Fruit fly (Drosophila melanogaster) whole organism, prepupa: ENCODE measurements around the gene CG14237.
A peak's percentile ranks its signal among the peaks of the same experiment; 100 is the strongest.

Experiments used
- Blimp-1 ChIP-seq: fragments of 200-800 bp; sonication (Bioruptor generic); optimal IDR thresholded peaks from 3 replicates; lab custom pipeline; 2017; ENCODE audit warnings: missing biosample characterization, missing genetic modification characterization, mild to moderate bottlenecking, moderate library complexity, missing genetic modification reagents
- CG10669 ChIP-seq: fragments of 200-800 bp; sonication (Bioruptor generic); optimal IDR thresholded peaks from 3 replicates; lab custom pipeline; 2018; ENCODE audit warnings: missing biosample characterization, mild to moderate bottlenecking, missing genetic modification characterization, moderate library complexity
- CG11294 ChIP-seq: fragments of 200-800 bp; sonication (Bioruptor generic); IDR thresholded peaks from 2 replicates; pipeline ENCODE4 v1.3.6; 2022; ENCODE audit warnings: missing biosample characterization, missing genetic modification characterization
- CG11762 ChIP-seq: fragments of 200-800 bp; sonication (Bioruptor generic); optimal IDR thresholded peaks from 3 replicates; lab custom pipeline; 2016; ENCODE audit warnings: missing biosample characterization, missing genetic modification characterization; ENCODE audit not compliant: insufficient read depth
- CG11902 ChIP-seq: fragments of 200-800 bp; sonication (Bioruptor generic); optimal IDR thresholded peaks from 3 replicates; lab custom pipeline; 2016; ENCODE audit warnings: missing biosample characterization, missing genetic modification characterization
- CG15336 ChIP-seq: fragments of 200-800 bp; sonication (Bioruptor generic); IDR thresholded peaks from 2 replicates; pipeline ENCODE4 v1.3.6; 2022; ENCODE audit warnings: missing biosample characterization, missing genetic modification characterization
- CG1621 ChIP-seq: fragments of 200-800 bp; sonication (Bioruptor generic); optimal IDR thresholded peaks from 3 replicates; lab custom pipeline; 2018; ENCODE audit warnings: missing biosample characterization, mild to moderate bottlenecking, missing genetic modification characterization
- CG16779 ChIP-seq: fragments of 200-800 bp; sonication (Bioruptor generic); optimal IDR thresholded peaks from 3 replicates; lab custom pipeline; 2017; ENCODE audit warnings: missing biosample characterization, mild to moderate bottlenecking, missing genetic modification characterization
- CG3032 ChIP-seq: fragments of 200-800 bp; optimal IDR thresholded peaks from 2 replicates; lab custom pipeline; 2019; ENCODE audit warnings: missing biosample characterization, mild to moderate bottlenecking, missing genetic modification characterization, moderate library complexity
- CG31627 ChIP-seq: fragments of 200-800 bp; sonication (Bioruptor generic); optimal IDR thresholded peaks from 3 replicates; lab custom pipeline; 2016; ENCODE audit warnings: missing biosample characterization, missing genetic modification characterization
- CG34406 ChIP-seq: fragments of 200-800 bp; sonication (Bioruptor generic); optimal IDR thresholded peaks from 3 replicates; lab custom pipeline; 2016; ENCODE audit warnings: missing biosample characterization, missing genetic modification characterization
- CG3919 ChIP-seq: fragments of 200-800 bp; sonication (Bioruptor generic); optimal IDR thresholded peaks from 3 replicates; lab custom pipeline; 2016; ENCODE audit warnings: missing biosample characterization, missing genetic modification characterization
- CG4318 ChIP-seq: fragments of 200-800 bp; sonication (Bioruptor generic); optimal IDR thresholded peaks from 3 replicates; lab custom pipeline; 2017; ENCODE audit warnings: missing biosample characterization, mild to moderate bottlenecking, missing genetic modification characterization
- CG6276 ChIP-seq: fragments of 200-800 bp; sonication (Bioruptor generic); optimal IDR thresholded peaks from 2 replicates; lab custom pipeline; 2017; ENCODE audit warnings: missing biosample characterization, mild to moderate bottlenecking, missing genetic modification characterization
- CG6792 ChIP-seq: fragments of 200-800 bp; sonication (Bioruptor generic); optimal IDR thresholded peaks from 3 replicates; lab custom pipeline; 2016; ENCODE audit warnings: missing biosample characterization, missing genetic modification characterization
- CG6808 ChIP-seq: fragments of 200-800 bp; sonication (Bioruptor generic); optimal IDR thresholded peaks from 3 replicates; lab custom pipeline; 2017; ENCODE audit warnings: missing biosample characterization, missing genetic modification characterization, mild to moderate bottlenecking, moderate library complexity, missing genetic modification reagents
- CG6854 ChIP-seq: fragments of 200-800 bp; sonication (Bioruptor generic); optimal IDR thresholded peaks from 2 replicates; lab custom pipeline; 2017; ENCODE audit warnings: missing biosample characterization, mild to moderate bottlenecking, missing genetic modification characterization
- CG7368 ChIP-seq: fragments of 200-800 bp; sonication (Bioruptor generic); optimal IDR thresholded peaks from 3 replicates; lab custom pipeline; 2016; ENCODE audit warnings: missing biosample characterization, missing genetic modification characterization
- CG8119 ChIP-seq: fragments of 200-800 bp; sonication (Bioruptor generic); IDR thresholded peaks from 3 replicates; pipeline ENCODE4 v1.3.6; 2022; ENCODE audit warnings: missing biosample characterization, missing genetic modification characterization
- CG8319 ChIP-seq: fragments of 200-800 bp; sonication (Bioruptor generic); optimal IDR thresholded peaks from 3 replicates; lab custom pipeline; 2016; ENCODE audit warnings: missing biosample characterization, missing genetic modification characterization
- Eip75B ChIP-seq: fragments of 200-800 bp; sonication (Bioruptor generic); optimal IDR thresholded peaks from 3 replicates; lab custom pipeline; 2016; ENCODE audit warnings: missing biosample characterization, missing genetic modification characterization
- Eip78C ChIP-seq: fragments of 200-800 bp; sonication (Bioruptor generic); peaks from one replicate; lab custom pipeline; 2016; ENCODE audit warnings: missing biosample characterization, missing genetic modification characterization
- Eip93F ChIP-seq: fragments of 200-800 bp; sonication (Bioruptor generic); optimal IDR thresholded peaks from 2 replicates; lab custom pipeline; 2016; ENCODE audit warnings: missing biosample characterization, mild to moderate bottlenecking, missing genetic modification characterization
- Ets21C ChIP-seq: fragments of 200-800 bp; sonication (Bioruptor generic); optimal IDR thresholded peaks from 3 replicates; lab custom pipeline; 2016; ENCODE audit warnings: missing biosample characterization, missing genetic modification characterization
- Ets96B ChIP-seq: fragments of 200-800 bp; optimal IDR thresholded peaks from 2 replicates; lab custom pipeline; 2019; ENCODE audit warnings: missing biosample characterization, mild to moderate bottlenecking, missing genetic modification characterization, moderate library complexity
- Gug ChIP-seq: fragments of 200-800 bp; sonication (Bioruptor generic); IDR thresholded peaks from 2 replicates; pipeline ENCODE4 v1.3.6; 2022; ENCODE audit warnings: missing biosample characterization, missing genetic modification characterization
- Hr38 ChIP-seq: sonication (Bioruptor generic); optimal IDR thresholded peaks from 2 replicates; lab custom pipeline; 2016; ENCODE audit warnings: missing biosample characterization, missing genetic modification characterization
- Hr39 ChIP-seq: fragments of 200-800 bp; sonication (Bioruptor generic); optimal IDR thresholded peaks from 2 replicates; lab custom pipeline; 2016; ENCODE audit warnings: missing biosample characterization, missing genetic modification characterization
- Hr4 ChIP-seq: fragments of 200-800 bp; sonication (Bioruptor generic); optimal IDR thresholded peaks from 3 replicates; lab custom pipeline; 2016; ENCODE audit warnings: missing biosample characterization, missing genetic modification characterization
- Lpt ChIP-seq: fragments of 200-800 bp; sonication (Bioruptor generic); optimal IDR thresholded peaks from 3 replicates; lab custom pipeline; 2016; ENCODE audit warnings: missing biosample characterization, missing genetic modification characterization
- Met ChIP-seq: fragments of 200-800 bp; sonication (Bioruptor generic); optimal IDR thresholded peaks from 3 replicates; lab custom pipeline; 2016; ENCODE audit warnings: missing biosample characterization, missing genetic modification characterization
- Sox102F ChIP-seq: fragments of 200-800 bp; sonication (Bioruptor generic); optimal IDR thresholded peaks from 2 replicates; lab custom pipeline; 2016; ENCODE audit warnings: missing biosample characterization, mild to moderate bottlenecking, missing genetic modification characterization
- Sox15 ChIP-seq: fragments of 200-800 bp; sonication (Bioruptor generic); optimal IDR thresholded peaks from 3 replicates; lab custom pipeline; 2016; ENCODE audit warnings: missing biosample characterization, missing genetic modification characterization
- achi ChIP-seq: fragments of 200-800 bp; sonication (Bioruptor generic); optimal IDR thresholded peaks from 3 replicates; lab custom pipeline; 2016; ENCODE audit warnings: missing biosample characterization, missing genetic modification characterization
- acj6 ChIP-seq: fragments of 200-800 bp; sonication (Bioruptor generic); optimal IDR thresholded peaks from 3 replicates; lab custom pipeline; 2016; ENCODE audit warnings: missing biosample characterization, missing genetic modification characterization
- cyc ChIP-seq: fragments of 200-800 bp; sonication (Bioruptor generic); optimal IDR thresholded peaks from 3 replicates; lab custom pipeline; 2016; ENCODE audit warnings: missing biosample characterization, missing genetic modification characterization
- dsx ChIP-seq: fragments of 200-800 bp; optimal IDR thresholded peaks from 3 replicates; lab custom pipeline; 2019; ENCODE audit warnings: missing biosample characterization, mild to moderate bottlenecking, missing genetic modification characterization, moderate library complexity; ENCODE audit not compliant: poor library complexity, severe bottlenecking
- eg ChIP-seq: fragments of 200-800 bp; sonication (Bioruptor generic); IDR thresholded peaks from 3 replicates; pipeline ENCODE4 v1.3.6; 2022; ENCODE audit warnings: missing biosample characterization, missing genetic modification characterization
- fd85E ChIP-seq: fragments of 200-800 bp; sonication (Bioruptor generic); optimal IDR thresholded peaks from 3 replicates; lab custom pipeline; 2016; ENCODE audit warnings: missing biosample characterization, missing genetic modification characterization
- fkh ChIP-seq: fragments of 200-800 bp; sonication (Bioruptor generic); optimal IDR thresholded peaks from 3 replicates; lab custom pipeline; 2017; ENCODE audit warnings: missing biosample characterization, mild to moderate bottlenecking, missing genetic modification characterization, moderate library complexity
- lz ChIP-seq: fragments of 200-800 bp; sonication (Bioruptor generic); optimal IDR thresholded peaks from 3 replicates; lab custom pipeline; 2016; ENCODE audit warnings: missing biosample characterization, missing genetic modification characterization
- pdm3 ChIP-seq: fragments of 200-800 bp; sonication (Bioruptor generic); optimal IDR thresholded peaks from 3 replicates; lab custom pipeline; 2016; ENCODE audit warnings: missing biosample characterization, missing genetic modification characterization
- salr ChIP-seq, 2 experiments: fragments of 200-800 bp; sonication (Bioruptor generic); optimal IDR thresholded peaks; 3 replicates each; lab custom pipeline; 2016 to 2018; ENCODE audit warnings: missing biosample characterization in 2 of 2, missing genetic modification characterization in 2 of 2, mild to moderate bottlenecking in 1 of 2
- spab ChIP-seq: fragments of 200-800 bp; sonication (Bioruptor generic); optimal IDR thresholded peaks from 2 replicates; lab custom pipeline; 2017; ENCODE audit warnings: missing biosample characterization, mild to moderate bottlenecking, missing genetic modification characterization, missing genetic modification reagents
- ss ChIP-seq, 2 experiments: fragments of 200-800 bp; sonication (Bioruptor generic); optimal IDR thresholded peaks; 2 replicates in 1 of 2; 3 replicates in 1 of 2; lab custom pipeline; 2017 to 2018; ENCODE audit warnings: mild to moderate bottlenecking in 2 of 2, missing biosample characterization in 2 of 2, missing genetic modification characterization in 2 of 2, moderate library complexity in 1 of 2
- svp ChIP-seq: fragments of 200-800 bp; sonication (Bioruptor generic); peaks from one replicate; lab custom pipeline; 2016; ENCODE audit warnings: missing biosample characterization, missing genetic modification characterization
- topi ChIP-seq: fragments of 200-800 bp; sonication (Bioruptor generic); optimal IDR thresholded peaks from 3 replicates; lab custom pipeline; 2016; ENCODE audit warnings: missing biosample characterization, missing genetic modification characterization
- vri ChIP-seq: fragments of 200-800 bp; sonication (Bioruptor generic); optimal IDR thresholded peaks from 3 replicates; lab custom pipeline; 2016; ENCODE audit warnings: missing biosample characterization, mild to moderate bottlenecking, missing genetic modification characterization

Gene CG14237

dm6 chr3R:26483657-26484056 is 27.0 kb downstream of the CG14237 start (continued):
- peak; percentile 48 for TF ChIP-seq CG15336 (GFP tag; lab: Robert Waterston, UW)
- TF ChIP-seq CG6854 (GFP tag; lab: Kevin White, UChicago), result no peak
- peak; percentile 40 for TF ChIP-seq Eip75B
- peak; percentile 37 for TF ChIP-seq CG6276 (GFP tag; lab: Kevin White, UChicago)
- TF ChIP-seq CG6808 (GFP tag; lab: Kevin White, UChicago), result no peak
- no peak for TF ChIP-seq spab
- peak; percentile 43 for TF ChIP-seq CG3919 (GFP tag; lab: Kevin White, UChicago)
- TF ChIP-seq CG3032 (tag; lab: Kevin White, UChicago), result no peak
- TF ChIP-seq Hr4 (GFP tag; lab: Kevin White, UChicago), result peak; percentile 37
- peak; percentile 60; the same call in 2 of the 3 replicates for TF ChIP-seq CG8119 (GFP tag; lab: Robert Waterston, UW)
- TF ChIP-seq fd85E, result no peak
- peak; percentile 15 for TF ChIP-seq CG10669 (GFP tag; lab: Kevin White, UChicago)
- no peak for TF ChIP-seq vri (GFP tag; lab: Kevin White, UChicago)

- peak; percentile 41 for TF ChIP-seq Sox102F (GFP tag; lab: Kevin White, UChicago)
- peak; percentile 23 for TF ChIP-seq pdm3 (GFP tag; lab: Kevin White, UChicago)
- peak; percentile 12 for TF ChIP-seq CG10669 (GFP tag; lab: Kevin White, UChicago)
- TF ChIP-seq CG7368, result peak; percentile 23
- peak; percentile 50 for TF ChIP-seq achi (GFP tag; lab: Kevin White, UChicago)
- no peak for TF ChIP-seq Ets21C (GFP tag; lab: Kevin White, UChicago)
- peak; percentile 13 for TF ChIP-seq CG6808 (GFP tag; lab: Kevin White, UChicago)
- no peak for TF ChIP-seq CG11762
- no peak for TF ChIP-seq ss (GFP tag; optimal IDR thresholded peaks at IDR 0.05; lab: Kevin White, UChicago)
- TF ChIP-seq CG3032 (tag; lab: Kevin White, UChicago), result peak; percentile 14
- TF ChIP-seq topi (GFP tag; lab: Kevin White, UChicago), result peak; percentile 40
- no peak for TF ChIP-seq vri (GFP tag; lab: Kevin White, UChicago)
- TF ChIP-seq spab, result no peak
- TF ChIP-seq dsx (GFP tag; lab: Kevin White, UChicago), result no peak
- TF ChIP-seq fd85E, result no peak
- peak; percentile 34 for TF ChIP-seq Sox15 (GFP tag; lab: Kevin White, UChicago)
- peak; percentile 49 for TF ChIP-seq CG34406 (GFP tag; lab: Kevin White, UChicago)
- TF ChIP-seq svp (GFP tag; lab: Kevin White, UChicago), result peak; percentile 64
- TF ChIP-seq eg, result no peak
- TF ChIP-seq salr (GFP tag; optimal IDR thresholded peaks at IDR 0.05; lab: Kevin White, UChicago), result no peak
- TF ChIP-seq Hr38, result no peak
- no peak for TF ChIP-seq CG6854 (GFP tag; lab: Kevin White, UChicago)
- TF ChIP-seq CG8119 (GFP tag; lab: Robert Waterston, UW), result peak; percentile 34; the same call in 1 of the 3 replicates
- peak; percentile 34 for TF ChIP-seq CG11902 (GFP tag; lab: Kevin White, UChicago)
- TF ChIP-seq CG31627 (GFP tag; lab: Kevin White, UChicago), result peak; percentile 48
- peak; percentile 56 for TF ChIP-seq Met (GFP tag; lab: Kevin White, UChicago)
- TF ChIP-seq CG11294, result no peak
- TF ChIP-seq Hr39 (GFP tag; lab: Kevin White, UChicago), result peak; percentile 15
- TF ChIP-seq Eip75B, result peak; percentile 20
- no peak for TF ChIP-seq CG16779
- no peak for TF ChIP-seq fkh (GFP tag; lab: Kevin White, UChicago)
- peak; percentile 29 for TF ChIP-seq cyc (GFP tag; lab: Kevin White, UChicago)
- TF ChIP-seq CG4318 (GFP tag; lab: Kevin White, UChicago), result peak; percentile 14
- TF ChIP-seq CG1621, result no peak
- TF ChIP-seq Hr4 (GFP tag; lab: Kevin White, UChicago), result peak; percentile 40
- TF ChIP-seq CG3919 (GFP tag; lab: Kevin White, UChicago), result peak; percentile 34
- TF ChIP-seq Blimp-1, result no peak
- peak; percentile 10 for TF ChIP-seq CG8319 (GFP tag; lab: Kevin White, UChicago)
- TF ChIP-seq CG6792 (GFP tag; lab: Kevin White, UChicago), result peak; percentile 21
- no peak for TF ChIP-seq Eip93F
- TF ChIP-seq lz (GFP tag; lab: Kevin White, UChicago), result peak; percentile 30
- TF ChIP-seq Gug (GFP tag; lab: Robert Waterston, UW), result no peak
- TF ChIP-seq Lpt (GFP tag; lab: Kevin White, UChicago), result peak; percentile 23
- TF ChIP-seq Eip78C (GFP tag; lab: Kevin White, UChicago), result peak; percentile 91
- peak; percentile 39 for TF ChIP-seq acj6 (GFP tag; lab: Kevin White, UChicago)
- TF ChIP-seq Ets96B (tag; lab: Kevin White, UChicago), result no peak
These were observed 27.8 kb downstream of the CG14237 start for dm6 chr3R:26484511-26484910.
